Worm (Caenorhabditis elegans): Measurements from ENCODE around the gene dgn-2.
A peak's percentile ranks its signal among the peaks of the same experiment; 100 is the strongest.

The dgn-2 gene

ce11 chrX:1338906-1339673, 28.2 kb downstream of the dgn-2 start (continued):
- TF ChIP-seq lsy-2 (tag; optimal IDR thresholded peaks at IDR 0.05) (peak; percentile 22 to 37), nhr-23 (tag; optimal IDR thresholded peaks at IDR 0.05) (no peak)

- TF ChIP-seq aly-2 (tag; optimal IDR thresholded peaks at IDR 0.05) (no peak), ztf-1 (GFP tag; conservative IDR thresholded peaks at IDR 0.05) (no peak), egl-27 (tag; optimal IDR thresholded peaks at IDR 0.05) (no peak), skn-1 (tag; optimal IDR thresholded peaks at IDR 0.05) (no peak), snpc-4 (tag; optimal IDR thresholded peaks at IDR 0.05) (no peak), peb-1 (tag; optimal IDR thresholded peaks at IDR 0.05) (no peak), unc-62 (GFP tag; optimal IDR thresholded peaks at IDR 0.05) (no peak), mdl-1 (tag; optimal IDR thresholded peaks at IDR 0.05) (no peak), gmeb-1 (tag; optimal IDR thresholded peaks at IDR 0.05) (no peak), nhr-21 (tag; optimal IDR thresholded peaks at IDR 0.05) (no peak), nhr-77 (tag; optimal IDR thresholded peaks at IDR 0.05) (no peak), nhr-25 (tag; optimal IDR thresholded peaks at IDR 0.05) (no peak), nhr-11 (tag; optimal IDR thresholded peaks at IDR 0.05) (no peak)
Measured at ce11 chrX:1337834-1338233, 29.5 kb downstream of the dgn-2 start.

- TF ChIP-seq nhr-77 (tag; optimal IDR thresholded peaks at IDR 0.05) (no peak), nhr-129 (tag; optimal IDR thresholded peaks at IDR 0.05) (peak; percentile 19), fos-1 (tag; optimal IDR thresholded peaks at IDR 0.05) (peak; percentile 53), sma-3 (GFP tag; optimal IDR thresholded peaks at IDR 0.05) (peak; percentile 11), gmeb-1 (tag; optimal IDR thresholded peaks at IDR 0.05) (peak; percentile 46), sma-9 (GFP tag; optimal IDR thresholded peaks at IDR 0.05) (peak; percentile 62), sma-9 (tag; optimal IDR thresholded peaks at IDR 0.05) (no peak), unc-39 (tag; optimal IDR thresholded peaks at IDR 0.05) (no peak), crh-2 (tag; optimal IDR thresholded peaks at IDR 0.05) (peak; percentile 81)
Measured at ce11 chrX:1337009-1337408, 30.3 kb downstream of the dgn-2 start, which contains the start of gene ttr-37. Gene ttr-37, minus strand, starts transcription at chrX:1337175.

- TF ChIP-seq sma-9 (GFP tag; optimal IDR thresholded peaks at IDR 0.05), result no peak
- no peak for TF ChIP-seq sma-9 (tag; optimal IDR thresholded peaks at IDR 0.05)
- no peak for TF ChIP-seq ama-1 (optimal IDR thresholded peaks at IDR 0.05)
Measured at ce11 chrX:1329847-1330246, 37.5 kb downstream of the dgn-2 start, which contains the start of gene F21E9.2. Gene F21E9.2, minus strand, starts transcription at chrX:1329947.

- TF ChIP-seq elt-3 (tag; optimal IDR thresholded peaks at IDR 0.05) (no peak), nhr-10 (tag; optimal IDR thresholded peaks at IDR 0.05) (no peak), nhr-129 (tag; optimal IDR thresholded peaks at IDR 0.05) (no peak), fos-1 (tag; optimal IDR thresholded peaks at IDR 0.05) (no peak), peb-1 (tag; optimal IDR thresholded peaks at IDR 0.05) (no peak), lin-39 (tag; optimal IDR thresholded peaks at IDR 0.05) (no peak), lsy-2 (tag; optimal IDR thresholded peaks at IDR 0.05) (no peak), unc-39 (tag; optimal IDR thresholded peaks at IDR 0.05) (no peak), dmd-4 (tag; optimal IDR thresholded peaks at IDR 0.05) (no peak), gmeb-1 (tag; optimal IDR thresholded peaks at IDR 0.05) (no peak), mdl-1 (tag; optimal IDR thresholded peaks at IDR 0.05) (no peak), Y55F3AM.14 (GFP tag; optimal IDR thresholded peaks at IDR 0.05) (no peak), crh-2 (tag; optimal IDR thresholded peaks at IDR 0.05) (no peak), nhr-21 (tag; optimal IDR thresholded peaks at IDR 0.05) (no peak), sma-3 (GFP tag; optimal IDR thresholded peaks at IDR 0.05) (no peak), skn-1 (tag; optimal IDR thresholded peaks at IDR 0.05) (no peak)
Measured at ce11 chrX:1327201-1327600, 40.1 kb downstream of the dgn-2 start.

- TF ChIP-seq nhr-10 (tag; optimal IDR thresholded peaks at IDR 0.05), result no peak
- peak; percentile 78 for TF ChIP-seq mab-5 (tag; optimal IDR thresholded peaks at IDR 0.05)
- peak; percentile 93 for TF ChIP-seq crh-2 (tag; optimal IDR thresholded peaks at IDR 0.05)
- TF ChIP-seq sem-4 (tag; optimal IDR thresholded peaks at IDR 0.05), result peak; percentile 72
- TF ChIP-seq gmeb-1 (tag; optimal IDR thresholded peaks at IDR 0.05), result peak; percentile 77
- TF ChIP-seq nhr-77 (tag; optimal IDR thresholded peaks at IDR 0.05), result peak; percentile 78
- TF ChIP-seq C34F6.9 (tag; optimal IDR thresholded peaks at IDR 0.05), result peak; percentile 68
- peak; percentile 41 for TF ChIP-seq lin-39 (tag; optimal IDR thresholded peaks at IDR 0.05)
- peak; percentile 17 for TF ChIP-seq R02D3.7 (tag; optimal IDR thresholded peaks at IDR 0.05)
- TF ChIP-seq egl-27 (tag; optimal IDR thresholded peaks at IDR 0.05), result peak; percentile 67
- no peak for TF ChIP-seq unc-62 (GFP tag; optimal IDR thresholded peaks at IDR 0.05)
- no peak for TF ChIP-seq ZK546.5 (tag; optimal IDR thresholded peaks at IDR 0.05)
- TF ChIP-seq zag-1 (tag; optimal IDR thresholded peaks at IDR 0.05), result peak; percentile 83
- peak; percentile 83 for TF ChIP-seq lin-11 (tag; optimal IDR thresholded peaks at IDR 0.05)
- TF ChIP-seq snpc-4 (tag; optimal IDR thresholded peaks at IDR 0.05), result peak; percentile 41
- TF ChIP-seq Y55F3AM.14 (GFP tag; optimal IDR thresholded peaks at IDR 0.05), result no peak
- TF ChIP-seq nhr-129 (tag; optimal IDR thresholded peaks at IDR 0.05), result peak; percentile 98
- TF ChIP-seq ztf-4 (tag; optimal IDR thresholded peaks at IDR 0.05), result peak; percentile 29
- TF ChIP-seq sma-3 (GFP tag; optimal IDR thresholded peaks at IDR 0.05), result peak; percentile 85
- TF ChIP-seq nhr-21 (tag; optimal IDR thresholded peaks at IDR 0.05), result peak; percentile 88
- peak; percentile 79 for TF ChIP-seq fos-1 (tag; optimal IDR thresholded peaks at IDR 0.05)
- TF ChIP-seq ceh-82 (tag; optimal IDR thresholded peaks at IDR 0.05), result peak; percentile 55
- TF ChIP-seq nhr-25 (tag; optimal IDR thresholded peaks at IDR 0.05), result peak; percentile 82
- TF ChIP-seq unc-55 (GFP tag; optimal IDR thresholded peaks at IDR 0.05), result peak; percentile 99
- TF ChIP-seq sma-9 (GFP tag; optimal IDR thresholded peaks at IDR 0.05), result peak; percentile 22
- no peak for TF ChIP-seq sma-9 (tag; optimal IDR thresholded peaks at IDR 0.05)
- TF ChIP-seq mdl-1 (tag; optimal IDR thresholded peaks at IDR 0.05), result peak; percentile 61 to 81
- peak; percentile 91 for TF ChIP-seq nhr-6 (tag; optimal IDR thresholded peaks at IDR 0.05)
Measured at ce11 chrX:1322997-1323396, 44.3 kb downstream of the dgn-2 start.
